Fruit fly (Drosophila melanogaster) whole organism, embryonic: ENCODE measurements around the gene CG17930.

Source experiments
- Awh ChIP-seq: fragments of 200-800 bp; sonication (Bioruptor generic); IDR thresholded peaks from 2 replicates; pipeline ENCODE4, ENCODE4 v1.3.6; 2022; ENCODE audit warnings: missing biosample characterization, missing genetic modification characterization
- B-H2 ChIP-seq: fragments of 200-800 bp; sonication (Bioruptor generic); optimal IDR thresholded peaks from 2 replicates; lab custom pipeline; 2018; ENCODE audit warnings: missing biosample characterization, mild to moderate bottlenecking, missing genetic modification characterization
- Bteb2 ChIP-seq: fragments of 200-800 bp; sonication (Bioruptor generic); optimal IDR thresholded peaks from 2 replicates; lab custom pipeline; 2016; ENCODE audit warnings: missing biosample characterization, missing genetic modification characterization
- CG10565 ChIP-seq: fragments of 200-800 bp; sonication (Bioruptor generic); optimal IDR thresholded peaks from 3 replicates; lab custom pipeline; 2016; ENCODE audit warnings: missing biosample characterization, mild to moderate bottlenecking, missing genetic modification characterization
- CG12659 ChIP-seq: fragments of 200-800 bp; sonication (Bioruptor generic); optimal IDR thresholded peaks from 3 replicates; lab custom pipeline; 2017; ENCODE audit warnings: mild to moderate bottlenecking, missing biosample characterization, missing genetic modification reagents, missing genetic modification characterization
- CG15601 ChIP-seq: fragments of 200-800 bp; sonication (Bioruptor generic); optimal IDR thresholded peaks from 3 replicates; lab custom pipeline; 2019; ENCODE audit warnings: missing biosample characterization, mild to moderate bottlenecking, missing genetic modification characterization, moderate library complexity
- CG18764 ChIP-seq: fragments of 200-800 bp; sonication (Bioruptor generic); optimal IDR thresholded peaks from 3 replicates; lab custom pipeline; 2016; ENCODE audit warnings: missing biosample characterization, missing genetic modification characterization
- CG32532 ChIP-seq: fragments of 200-800 bp; sonication (Bioruptor generic); IDR thresholded peaks from 2 replicates; pipeline ENCODE4 v1.3.6; 2022; ENCODE audit warnings: missing biosample characterization, missing genetic modification characterization
- CG33213 ChIP-seq: fragments of 200-800 bp; sonication (Bioruptor generic); optimal IDR thresholded peaks from 3 replicates; lab custom pipeline; 2016; ENCODE audit warnings: missing biosample characterization, missing genetic modification characterization
- CG4282 ChIP-seq: fragments of 200-800 bp; sonication (Bioruptor generic); optimal IDR thresholded peaks from 2 replicates; lab custom pipeline; 2016; ENCODE audit warnings: missing biosample characterization, missing genetic modification characterization
- CG6765 ChIP-seq: fragments of 200-800 bp; sonication (Bioruptor generic); optimal IDR thresholded peaks from 3 replicates; lab custom pipeline; 2017; ENCODE audit warnings: missing biosample characterization, mild to moderate bottlenecking, missing genetic modification characterization
- CG7271 ChIP-seq: fragments of 200-800 bp; sonication (Bioruptor generic); optimal IDR thresholded peaks from 2 replicates; lab custom pipeline; 2018; ENCODE audit warnings: missing biosample characterization, mild to moderate bottlenecking, missing genetic modification characterization, moderate library complexity
- CG7786 ChIP-seq: fragments of 200-800 bp; sonication (Bioruptor generic); optimal IDR thresholded peaks from 2 replicates; lab custom pipeline; 2016; ENCODE audit warnings: missing biosample characterization, missing genetic modification characterization
- CG8290 ChIP-seq, 3 experiments: fragments of 200-800 bp; sonication (Bioruptor generic); optimal IDR thresholded peaks; 2 replicates each; lab custom pipeline; 2016 to 2019; ENCODE audit warnings: missing biosample characterization in 3 of 3, missing genetic modification characterization in 3 of 3, mild to moderate bottlenecking in 2 of 3, moderate library complexity in 1 of 3
- CG8388 ChIP-seq: fragments of 200-800 bp; sonication (Bioruptor generic); optimal IDR thresholded peaks from 2 replicates; lab custom pipeline; 2019; ENCODE audit warnings: missing biosample characterization, mild to moderate bottlenecking, missing genetic modification characterization, moderate library complexity
- CG8924 ChIP-seq: fragments of 200-800 bp; optimal IDR thresholded peaks from 3 replicates; lab custom pipeline; 2019; ENCODE audit warnings: missing biosample characterization, mild to moderate bottlenecking, missing genetic modification characterization, moderate library complexity
- D19A ChIP-seq: fragments of 200-800 bp; optimal IDR thresholded peaks from 3 replicates; lab custom pipeline; 2019; ENCODE audit warnings: missing biosample characterization, mild to moderate bottlenecking, missing genetic modification characterization, moderate library complexity
- Dll ChIP-seq: fragments of 200-800 bp; sonication (Bioruptor generic); IDR thresholded peaks from 4 replicates; pipeline ENCODE4 v1.3.6; 2022; ENCODE audit warnings: missing biosample characterization, missing genetic modification characterization; ENCODE audit not compliant: partially characterized antibody
- Eip74EF ChIP-seq, 2 experiments: fragments of 200-800 bp in 1 of 2; fragments of >200 bp in 1 of 2; sonication (Bioruptor generic) in 1 of 2; optimal IDR thresholded peaks; 2 replicates each; lab custom pipeline; 2017 to 2019; ENCODE audit warnings: missing biosample characterization in 2 of 2, missing genetic modification characterization in 2 of 2, mild to moderate bottlenecking in 1 of 2, moderate library complexity in 1 of 2
- Hr3 ChIP-seq: fragments of 200-800 bp; sonication (Bioruptor generic); optimal IDR thresholded peaks from 3 replicates; lab custom pipeline; 2016; ENCODE audit warnings: missing biosample characterization, missing genetic modification characterization
- MBD-R2 ChIP-seq: fragments of 200-800 bp; sonication (Bioruptor generic); IDR thresholded peaks from 2 replicates; pipeline ENCODE4 v1.3.6; 2022; ENCODE audit warnings: missing biosample characterization, missing genetic modification characterization
- Mrtf ChIP-seq: fragments of 200-800 bp; sonication (Bioruptor generic); IDR thresholded peaks from 3 replicates; pipeline ENCODE4 v1.3.6; 2022; ENCODE audit warnings: missing biosample characterization, missing genetic modification characterization
- Nf-YA ChIP-seq: fragments of 200-800 bp; sonication (Bioruptor generic); IDR thresholded peaks from 2 replicates; pipeline ENCODE4 v1.3.6; 2022; ENCODE audit warnings: missing biosample characterization, missing genetic modification characterization
- Optix ChIP-seq: fragments of 200-800 bp; sonication (Bioruptor generic); IDR thresholded peaks from 3 replicates; pipeline ENCODE4 v1.3.6; 2022; ENCODE audit warnings: missing biosample characterization, missing genetic modification characterization
- Vsx1 ChIP-seq: fragments of 200-800 bp; sonication (Bioruptor generic); optimal IDR thresholded peaks from 2 replicates; lab custom pipeline; 2017; ENCODE audit warnings: missing biosample characterization, mild to moderate bottlenecking, missing genetic modification characterization, missing genetic modification reagents
- amos ChIP-seq: fragments of 200-800 bp; sonication (Bioruptor generic); IDR thresholded peaks from 2 replicates; pipeline ENCODE4 v1.3.6; 2022; ENCODE audit warnings: missing biosample characterization, missing genetic modification characterization; ENCODE audit not compliant: partially characterized antibody
- bsh ChIP-seq, 2 experiments: fragments of 200-800 bp; sonication (Bioruptor generic); optimal IDR thresholded peaks; 2 replicates each; lab custom pipeline; 2017 to 2018; ENCODE audit warnings: mild to moderate bottlenecking in 2 of 2, missing biosample characterization in 2 of 2, missing genetic modification characterization in 2 of 2, moderate library complexity in 1 of 2
- ci ChIP-seq: fragments of 200-800 bp; sonication (Bioruptor generic); IDR thresholded peaks from 3 replicates; pipeline ENCODE4 v1.3.6; 2022; ENCODE audit warnings: missing biosample characterization, missing genetic modification characterization
- dpn ChIP-seq, 2 experiments: fragments of 200-800 bp; sonication (Bioruptor generic); optimal IDR thresholded peaks; 3 replicates each; lab custom pipeline; 2016; ENCODE audit warnings: missing biosample characterization in 2 of 2, missing genetic modification characterization in 2 of 2
- ewg ChIP-seq: fragments of 200-800 bp; sonication (Bioruptor generic); optimal IDR thresholded peaks from 3 replicates; lab custom pipeline; 2017; ENCODE audit warnings: mild to moderate bottlenecking, missing biosample characterization, missing genetic modification reagents, missing genetic modification characterization
- fd3F ChIP-seq: fragments of 200-800 bp; sonication (Bioruptor generic); optimal IDR thresholded peaks from 2 replicates; lab custom pipeline; 2018; ENCODE audit warnings: missing biosample characterization, mild to moderate bottlenecking, missing genetic modification characterization, moderate library complexity
- fd64A ChIP-seq: fragments of 200-800 bp; sonication (Bioruptor generic); optimal IDR thresholded peaks from 3 replicates; lab custom pipeline; 2018; ENCODE audit warnings: missing biosample characterization, mild to moderate bottlenecking, missing genetic modification characterization
- gfzf ChIP-seq: fragments of 200-800 bp; sonication (Bioruptor generic); optimal IDR thresholded peaks from 2 replicates; lab custom pipeline; 2016; ENCODE audit warnings: missing biosample characterization, mild to moderate bottlenecking, missing genetic modification characterization, moderate library complexity
- gro ChIP-seq: fragments of 200-800 bp; sonication (Bioruptor generic); optimal IDR thresholded peaks from 2 replicates; lab custom pipeline; 2016; ENCODE audit warnings: missing biosample characterization, missing genetic modification characterization
- gsb ChIP-seq: fragments of 200-800 bp; sonication (Bioruptor generic); IDR thresholded peaks from 2 replicates; pipeline ENCODE4 v1.3.6; 2022; ENCODE audit warnings: missing biosample characterization, missing genetic modification characterization
- jigr1 ChIP-seq: fragments of 200-800 bp; sonication (Bioruptor generic); IDR thresholded peaks from 3 replicates; pipeline ENCODE4 v1.3.6; 2022; ENCODE audit warnings: missing biosample characterization, missing genetic modification characterization
- kay ChIP-seq: fragments of 200-800 bp; sonication (Bioruptor generic); optimal IDR thresholded peaks from 2 replicates; lab custom pipeline; 2016; ENCODE audit warnings: missing biosample characterization, missing genetic modification characterization
- nmo ChIP-seq: fragments of 200-800 bp; sonication (Bioruptor generic); optimal IDR thresholded peaks from 2 replicates; lab custom pipeline; 2018; ENCODE audit warnings: missing biosample characterization, mild to moderate bottlenecking, missing genetic modification characterization, moderate library complexity
- otp ChIP-seq: fragments of 200-800 bp; sonication (Bioruptor generic); IDR thresholded peaks from 3 replicates; pipeline ENCODE4, ENCODE4 v1.3.6; 2022; ENCODE audit warnings: missing biosample characterization, missing genetic modification characterization
- shn ChIP-seq: fragments of 200-800 bp; sonication (Bioruptor generic); optimal IDR thresholded peaks from 3 replicates; lab custom pipeline; 2016; ENCODE audit warnings: missing biosample characterization, missing genetic modification characterization
- sqz ChIP-seq: fragments of 200-800 bp; sonication (Bioruptor generic); optimal IDR thresholded peaks from 3 replicates; lab custom pipeline; 2018; ENCODE audit warnings: missing biosample characterization, mild to moderate bottlenecking, missing genetic modification characterization
- sr ChIP-seq: fragments of 200-800 bp; sonication (Bioruptor generic); IDR thresholded peaks from 3 replicates; pipeline ENCODE4 v1.3.6; 2022; ENCODE audit warnings: missing biosample characterization, missing genetic modification characterization
- stc ChIP-seq: fragments of 200-800 bp; sonication (Bioruptor generic); IDR thresholded peaks from 2 replicates; pipeline ENCODE4 v1.3.6; 2022; ENCODE audit warnings: missing biosample characterization, missing genetic modification characterization
- tap ChIP-seq: fragments of 200-800 bp; optimal IDR thresholded peaks from 3 replicates; lab custom pipeline; 2019; ENCODE audit warnings: missing biosample characterization, mild to moderate bottlenecking, missing genetic modification characterization, moderate library complexity
- tgo ChIP-seq: fragments of 200-800 bp; sonication (Bioruptor generic); IDR thresholded peaks from 3 replicates; pipeline ENCODE4 v1.3.6; 2022; ENCODE audit warnings: missing biosample characterization, missing genetic modification characterization
- trem ChIP-seq: fragments of 200-800 bp; optimal IDR thresholded peaks from 3 replicates; lab custom pipeline; 2019; ENCODE audit warnings: missing biosample characterization, mild to moderate bottlenecking, missing genetic modification characterization, moderate library complexity
- trh ChIP-seq: fragments of 200-800 bp; sonication (Bioruptor generic); optimal IDR thresholded peaks from 2 replicates; lab custom pipeline; 2016; ENCODE audit warnings: missing biosample characterization, missing genetic modification characterization
- twi ChIP-seq: fragments of 200-800 bp; optimal IDR thresholded peaks from 2 replicates; lab custom pipeline; 2019; ENCODE audit warnings: missing biosample characterization, mild to moderate bottlenecking, missing genetic modification characterization, moderate library complexity
- vfl ChIP-seq: fragments of 200-800 bp; sonication (Bioruptor generic); optimal IDR thresholded peaks from 2 replicates; lab custom pipeline; 2016; ENCODE audit warnings: missing biosample characterization, missing genetic modification characterization
- zen ChIP-seq: fragments of 200-800 bp; sonication (Bioruptor generic); optimal IDR thresholded peaks from 3 replicates; lab custom pipeline; 2018; ENCODE audit warnings: missing biosample characterization, mild to moderate bottlenecking, missing genetic modification characterization, moderate library complexity

Gene CG17930

DNA sequence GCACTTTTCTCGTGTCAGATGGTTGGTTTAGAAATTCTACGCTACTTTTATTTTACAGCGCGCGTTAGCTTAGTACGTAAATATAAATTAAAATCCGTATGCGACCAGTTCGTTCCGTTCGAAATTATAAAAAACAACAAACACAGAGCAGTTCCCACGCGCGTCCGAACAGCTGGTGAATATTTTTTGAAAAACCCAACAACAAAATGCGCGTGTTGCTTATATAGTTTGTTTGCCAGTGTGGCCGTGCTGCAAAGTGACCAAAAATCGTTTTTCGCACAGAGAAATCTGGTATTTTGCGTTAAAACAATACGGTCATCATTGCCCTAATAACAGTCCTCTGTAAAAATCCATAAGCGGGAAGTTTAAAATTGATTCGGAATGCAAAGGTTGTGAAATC lies 10.7 kb downstream of the CG17930 start (continued):
- peak; percentile 49 for TF ChIP-seq amos (GFP tag; lab: Robert Waterston, UW)
- TF ChIP-seq CG10565, result no peak
- TF ChIP-seq tgo (GFP tag; lab: Robert Waterston, UW), result no peak
- peak; percentile 45 for TF ChIP-seq D19A
- TF ChIP-seq fd64A (GFP tag; lab: Kevin White, UChicago), result no peak
- no peak for TF ChIP-seq gsb (GFP tag; lab: Robert Waterston, UW)
- no peak for TF ChIP-seq kay (GFP tag; lab: Kevin White, UChicago)
- TF ChIP-seq trem, result peak; percentile 75
- TF ChIP-seq Bteb2 (GFP tag; lab: Kevin White, UChicago), result no peak
- TF ChIP-seq trh (GFP tag; lab: Kevin White, UChicago), result no peak
- TF ChIP-seq CG33213 (GFP tag; lab: Kevin White, UChicago), result peak; percentile 29
- no peak for TF ChIP-seq Vsx1 (GFP tag; lab: Kevin White, UChicago)
- no peak for TF ChIP-seq CG32532
- TF ChIP-seq CG8290 (GFP tag; optimal IDR thresholded peaks at IDR 0.05; lab: Kevin White, UChicago), result no peak
- TF ChIP-seq CG8290 (tag; optimal IDR thresholded peaks at IDR 0.05; lab: Kevin White, UChicago), result peak in 1 of 2 experiments; percentile 62
- no peak for TF ChIP-seq Hr3
- peak; percentile 9 for TF ChIP-seq tap (tag; lab: Kevin White, UChicago)
- TF ChIP-seq CG8388 (GFP tag; lab: Kevin White, UChicago), result no peak
- no peak for TF ChIP-seq CG4282
- TF ChIP-seq bsh (GFP tag; optimal IDR thresholded peaks at IDR 0.05; lab: Kevin White, UChicago), result no peak
- TF ChIP-seq gfzf (GFP tag; lab: Kevin White, UChicago), result peak; percentile 99
- peak; percentile 38; the same call in 1 of the 2 replicates for TF ChIP-seq Nf-YA (GFP tag; lab: Robert Waterston, UW)
- TF ChIP-seq jigr1 (GFP tag; lab: Robert Waterston, UW), result no peak
- TF ChIP-seq twi, result peak; percentile 6
- TF ChIP-seq stc (GFP tag; lab: Robert Waterston, UW), result no peak
- TF ChIP-seq otp (GFP tag; lab: Robert Waterston, UW), result no peak
- no peak for TF ChIP-seq CG6765
- no peak for TF ChIP-seq CG18764 (GFP tag; lab: Kevin White, UChicago)
- TF ChIP-seq ewg (GFP tag; lab: Kevin White, UChicago), result no peak
- no peak for TF ChIP-seq CG7786 (GFP tag; lab: Kevin White, UChicago)
- no peak for TF ChIP-seq Mrtf (GFP tag; lab: Robert Waterston, UW)
- peak; percentile 26 for TF ChIP-seq CG15601 (tag; lab: Kevin White, UChicago)
- TF ChIP-seq B-H2 (GFP tag; lab: Kevin White, UChicago), result peak; percentile 23
- peak; percentile 23 for TF ChIP-seq zen (tag; lab: Kevin White, UChicago)
- TF ChIP-seq gro, result peak; percentile 40
- TF ChIP-seq ci, result 0 out of 3 replicates have a peak, but pooled peaks have one; percentile 22
- peak; percentile 43 for TF ChIP-seq CG8924 (tag; lab: Kevin White, UChicago)
- no peak for TF ChIP-seq Eip74EF (GFP tag; optimal IDR thresholded peaks at IDR 0.05; lab: Kevin White, UChicago)
- no peak for TF ChIP-seq vfl (GFP tag; lab: Kevin White, UChicago)
- TF ChIP-seq nmo (GFP tag; lab: Kevin White, UChicago), result peak; percentile 20
- TF ChIP-seq sr (GFP tag; lab: Robert Waterston, UW), result 0 out of 3 replicates have a peak, but pooled peaks have one; percentile 16
- no peak for TF ChIP-seq fd3F (GFP tag; lab: Kevin White, UChicago)
- no peak for TF ChIP-seq Awh (GFP tag; lab: Robert Waterston, UW)
- peak; percentile 47 for TF ChIP-seq CG12659 (GFP tag; lab: Kevin White, UChicago)
- no peak for TF ChIP-seq dpn (GFP tag; optimal IDR thresholded peaks at IDR 0.05; lab: Kevin White, UChicago)
- TF ChIP-seq CG7271 (tag; lab: Kevin White, UChicago), result peak; percentile 24
- TF ChIP-seq sqz (GFP tag; lab: Kevin White, UChicago), result peak; percentile 2
- no peak for TF ChIP-seq Optix (GFP tag; lab: Robert Waterston, UW)
- TF ChIP-seq shn (GFP tag; lab: Kevin White, UChicago), result no peak
- peak; percentile 41; the same call in 1 of the 2 replicates for TF ChIP-seq MBD-R2 (GFP tag; lab: Robert Waterston, UW)
- TF ChIP-seq Dll (GFP tag; lab: Robert Waterston, UW), result 0 out of 4 replicates have a peak, but pooled peaks have one; percentile 19
